Fruit fly (Drosophila melanogaster): Measurements from ENCODE around the gene Ugt36A1.

Gene Ugt36A1

DNA sequence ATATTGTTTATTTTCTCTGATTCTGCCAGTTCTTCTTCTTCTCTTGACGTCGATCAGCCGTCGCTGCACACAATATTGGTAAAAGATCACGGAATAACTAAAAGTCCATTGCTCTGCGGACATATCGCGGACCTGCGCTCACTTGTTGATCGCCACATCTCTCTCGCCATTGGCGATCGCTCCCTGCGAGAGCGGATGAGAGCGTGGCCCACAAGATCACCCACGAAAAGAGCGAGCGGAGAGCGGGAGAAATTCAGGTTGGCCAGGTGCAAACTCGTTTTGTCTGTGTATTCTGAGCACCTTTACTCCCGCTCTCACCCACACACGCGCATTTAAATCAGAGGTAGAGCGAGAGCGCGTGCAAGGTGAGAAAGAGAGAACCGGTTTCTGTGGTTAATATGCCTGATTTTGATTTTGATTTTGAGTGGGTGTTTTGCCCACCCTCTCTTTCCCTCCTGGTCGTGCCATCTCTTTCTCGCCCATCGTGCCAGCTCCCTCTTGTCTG lies 38.2 kb upstream of the Ugt36A1 start, which contains the start of gene sob (continued):
- peak; percentile 100 for TF ChIP-seq yki (optimal IDR thresholded peaks at IDR 0.05)
- TF ChIP-seq CG17359 (tag; optimal IDR thresholded peaks at IDR 0.05): no peak
- TF ChIP-seq Vsx1 (GFP tag; optimal IDR thresholded peaks at IDR 0.05): peak; percentile 30
- peak; percentile 35 for TF ChIP-seq BtbVII (GFP tag; optimal IDR thresholded peaks at IDR 0.05)
- no peak for TF ChIP-seq CG7786 (GFP tag; optimal IDR thresholded peaks at IDR 0.05)
- TF ChIP-seq prd (optimal IDR thresholded peaks at IDR 0.05): no peak
- TF ChIP-seq prd (GFP tag; IDR thresholded peaks at IDR 0.05): no peak
- no peak for TF ChIP-seq CG11504 (tag; optimal IDR thresholded peaks at IDR 0.05)
- 0 out of 2 replicates have a peak, but pooled peaks have one; percentile 21 for TF ChIP-seq CG11696 (GFP tag; IDR thresholded peaks at IDR 0.05)
- no peak for TF ChIP-seq nmo (GFP tag; optimal IDR thresholded peaks at IDR 0.05)
- peak; percentile 79 for TF ChIP-seq sens (GFP tag)
- no peak for TF ChIP-seq CG6272 (GFP tag; IDR thresholded peaks at IDR 0.05)
- TF ChIP-seq CG15601 (tag; optimal IDR thresholded peaks at IDR 0.05): peak; percentile 0
- peak; percentile 53 for TF ChIP-seq mirr (GFP tag; optimal IDR thresholded peaks at IDR 0.05)
- TF ChIP-seq CG13296 (GFP tag; optimal IDR thresholded peaks at IDR 0.05): no peak
- TF ChIP-seq D19A (tag; optimal IDR thresholded peaks at IDR 0.05): no peak
- TF ChIP-seq vvl (GFP tag; IDR thresholded peaks at IDR 0.05): peak; percentile 53; the same call in 1 of the 2 replicates
- TF ChIP-seq pum (GFP tag; optimal IDR thresholded peaks at IDR 0.05): no peak
- no peak for TF ChIP-seq CG16863 (GFP tag; optimal IDR thresholded peaks at IDR 0.05)

DNA sequence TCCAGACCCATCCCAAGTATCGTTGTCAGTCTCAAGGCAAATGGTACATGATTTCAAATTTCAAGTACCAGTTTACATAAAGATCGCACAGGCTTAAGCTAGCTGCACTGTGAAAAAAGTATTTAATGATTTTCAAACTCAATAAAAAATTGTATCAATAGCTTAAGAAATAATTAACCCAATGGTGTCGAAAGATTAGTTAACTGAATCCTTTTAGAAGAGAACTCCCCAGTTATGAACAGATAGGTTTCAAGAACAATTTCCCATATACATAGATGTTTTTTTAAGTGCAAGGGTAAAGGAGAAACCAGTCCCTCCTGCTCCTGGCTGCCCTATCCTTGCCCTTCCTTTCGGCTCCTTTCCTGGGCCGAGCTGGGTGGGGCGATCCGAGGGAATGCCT lies 36.2 kb upstream of the Ugt36A1 start:
- TF ChIP-seq sug (tag; optimal IDR thresholded peaks at IDR 0.05) (no peak), bsh (GFP tag; optimal IDR thresholded peaks at IDR 0.05) (peak in 1 of 2 experiments; percentile 9), ken (GFP tag; IDR thresholded peaks at IDR 0.05) (no peak)

- TF ChIP-seq Fer1 (GFP tag; optimal IDR thresholded peaks at IDR 0.05): no peak
- TF ChIP-seq Blimp-1 (GFP tag; optimal IDR thresholded peaks at IDR 0.05): peak; percentile 65
- no peak for TF ChIP-seq Lhr (GFP tag; optimal IDR thresholded peaks at IDR 0.05)
- no peak for TF ChIP-seq CG8281 (tag; optimal IDR thresholded peaks at IDR 0.05)
- no peak for TF ChIP-seq CG10959 (GFP tag; IDR thresholded peaks at IDR 0.05)
- no peak for TF ChIP-seq Dip3 (GFP tag; optimal IDR thresholded peaks at IDR 0.05)
- TF ChIP-seq HLH3B (GFP tag; IDR thresholded peaks at IDR 0.05): no peak
- TF ChIP-seq CG9609 (GFP tag; optimal IDR thresholded peaks at IDR 0.05): no peak
- peak; percentile 1 for TF ChIP-seq sens (GFP tag)
- no peak for TF ChIP-seq phol (tag; optimal IDR thresholded peaks at IDR 0.05)
- TF ChIP-seq Awh (GFP tag; IDR thresholded peaks at IDR 0.05): peak; percentile 63
- TF ChIP-seq Stat92E (GFP tag; optimal IDR thresholded peaks at IDR 0.05): peak in 1 of 3 experiments; percentile 81
- TF ChIP-seq Dip2 (GFP tag; IDR thresholded peaks at IDR 0.05): no peak
- no peak for TF ChIP-seq CG34224 (GFP tag; IDR thresholded peaks at IDR 0.05; ENCODE audit: partially characterized antibody)
- TF ChIP-seq Trl (optimal IDR thresholded peaks at IDR 0.05): no peak
- TF ChIP-seq Trl (GFP tag; optimal IDR thresholded peaks at IDR 0.05): no peak
- TF ChIP-seq CG11560 (tag; IDR thresholded peaks at IDR 0.05): no peak
- TF ChIP-seq oc (tag; optimal IDR thresholded peaks at IDR 0.05): peak; percentile 26
- no peak for TF ChIP-seq CG16813 (GFP tag; IDR thresholded peaks at IDR 0.05; ENCODE audit: partially characterized antibody)
- TF ChIP-seq CG9932 (GFP tag; IDR thresholded peaks at IDR 0.05): no peak
- TF ChIP-seq Dp (GFP tag; optimal IDR thresholded peaks at IDR 0.05): no peak
- TF ChIP-seq CG1602 (GFP tag; optimal IDR thresholded peaks at IDR 0.05): no peak
- no peak for TF ChIP-seq CG4424 (GFP tag; optimal IDR thresholded peaks at IDR 0.05)
- TF ChIP-seq ken (GFP tag; IDR thresholded peaks at IDR 0.05): no peak
- TF ChIP-seq CG10462 (GFP tag; optimal IDR thresholded peaks at IDR 0.05): no peak
- TF ChIP-seq grn (GFP tag; optimal IDR thresholded peaks at IDR 0.05): peak; percentile 64
- TF ChIP-seq Sry-δ (GFP tag; optimal IDR thresholded peaks at IDR 0.05): no peak
- TF ChIP-seq CG2199 (GFP tag; IDR thresholded peaks at IDR 0.05): no peak
Observed at dm6 chr2L:3583405-3584295, 35.2 kb upstream of the Ugt36A1 start.
